Worm (Caenorhabditis elegans) whole organism, L1 larva: ENCODE results near the gene txt-10.

ENCODE experiments used
- C04F5.9 ChIP-seq: sonication (generic microtip); optimal IDR thresholded peaks from 2 replicates; lab custom pipeline; 2016; ENCODE audit warnings: missing genetic modification characterization, missing compliant biosample characterization
- C16A3.4 ChIP-seq: fragments of 150-350 bp; optimal IDR thresholded peaks from 2 replicates; lab custom pipeline; 2014; ENCODE audit warnings: missing biosample characterization, missing genetic modification characterization
- F16B12.6 ChIP-seq: fragments of 150-350 bp; optimal IDR thresholded peaks from 2 replicates; lab custom pipeline; 2014; ENCODE audit warnings: missing biosample characterization, missing genetic modification characterization
- Y116A8C.19 ChIP-seq: sonication (generic microtip); optimal IDR thresholded peaks from 2 replicates; lab custom pipeline; 2016; ENCODE audit warnings: missing compliant biosample characterization, missing genetic modification characterization, borderline replicate concordance
- aha-1 ChIP-seq: fragments of 150-350 bp; optimal IDR thresholded peaks from 2 replicates; lab custom pipeline; 2014; ENCODE audit warnings: missing biosample characterization, missing genetic modification characterization
- alr-1 ChIP-seq: fragments of 200-800 bp; sonication (Bioruptor generic); optimal IDR thresholded peaks from 2 replicates; lab custom pipeline; 2018; ENCODE audit warnings: borderline replicate concordance, mild to moderate bottlenecking, missing genetic modification characterization, missing compliant biosample characterization
- aly-2 ChIP-seq: fragments of 150-350 bp; optimal IDR thresholded peaks from 2 replicates; lab custom pipeline; 2014; ENCODE audit warnings: missing biosample characterization, missing genetic modification characterization
- blmp-1 ChIP-seq: fragments of 150-350 bp; optimal IDR thresholded peaks from 2 replicates; lab custom pipeline; 2014; ENCODE audit warnings: missing biosample characterization, missing genetic modification characterization
- ceh-63 ChIP-seq: fragments of 200-800 bp; sonication (Bioruptor generic); optimal IDR thresholded peaks from 2 replicates; lab custom pipeline; 2018; ENCODE audit warnings: mild to moderate bottlenecking, missing genetic modification characterization, missing compliant biosample characterization
- ceh-82 ChIP-seq, 3 experiments: fragments of 150-350 bp in 1 of 3; sonication (generic microtip) in 2 of 3; optimal IDR thresholded peaks; 2 replicates each; lab custom pipeline; 2014 to 2017; ENCODE audit warnings: missing biosample characterization in 3 of 3, missing genetic modification characterization in 3 of 3
- ceh-88 ChIP-seq: fragments of 200-800 bp; sonication (Bioruptor generic); IDR thresholded peaks from 2 replicates; pipeline ENCODE4 v1.3.6; 2022; ENCODE audit warnings: missing genetic modification characterization, missing compliant biosample characterization
- ces-1 ChIP-seq: fragments of 150-350 bp; optimal IDR thresholded peaks from 2 replicates; lab custom pipeline; 2014; ENCODE audit warnings: missing biosample characterization, missing genetic modification reagents, missing genetic modification characterization
- dpl-1 ChIP-seq, 3 experiments: fragments of 150-350 bp in 2 of 3; sonication (generic microtip) in 1 of 3; optimal IDR thresholded peaks; 2 replicates each; lab custom pipeline; 2014 to 2017; ENCODE audit warnings: missing biosample characterization in 3 of 3, missing genetic modification characterization in 3 of 3, missing genetic modification reagents in 3 of 3
- dsc-1 ChIP-seq: sonication (generic microtip); optimal IDR thresholded peaks from 2 replicates; lab custom pipeline; 2016; ENCODE audit warnings: mild to moderate bottlenecking, missing genetic modification characterization, missing compliant biosample characterization
- efl-1 ChIP-seq, 4 experiments: fragments of 150-350 bp; optimal IDR thresholded peaks in 3 of 4; peaks in 1 of 4; 1 replicate in 1 of 4; 2 replicates in 3 of 4; lab custom pipeline; 2014; ENCODE audit warnings: missing biosample characterization in 2 of 4, missing genetic modification characterization in 2 of 4, missing genetic modification reagents in 2 of 4
- efl-3 ChIP-seq: fragments of 200-800 bp; sonication (Bioruptor generic); optimal IDR thresholded peaks from 2 replicates; lab custom pipeline; 2018; ENCODE audit warnings: mild to moderate bottlenecking, missing genetic modification characterization, missing compliant biosample characterization
- fkh-10 ChIP-seq: sonication (generic microtip); optimal IDR thresholded peaks from 2 replicates; lab custom pipeline; 2017; ENCODE audit warnings: missing biosample characterization, missing genetic modification reagents, missing genetic modification characterization
- fos-1 ChIP-seq: fragments of 150-350 bp; optimal IDR thresholded peaks from 2 replicates; lab custom pipeline; 2014; ENCODE audit warnings: missing biosample characterization, missing genetic modification characterization
- hlh-17 ChIP-seq: fragments of 200-800 bp; sonication (Bioruptor generic); optimal IDR thresholded peaks from 2 replicates; lab custom pipeline; 2018; ENCODE audit warnings: missing genetic modification characterization, mild to moderate bottlenecking, missing compliant biosample characterization, moderate library complexity, borderline replicate concordance
- irx-1 ChIP-seq: sonication (generic microtip); optimal IDR thresholded peaks from 2 replicates; lab custom pipeline; 2016; ENCODE audit warnings: missing genetic modification characterization, missing compliant biosample characterization
- isw-1 ChIP-seq: fragments of 200-800 bp; sonication (Bioruptor generic); IDR thresholded peaks from 2 replicates; pipeline ENCODE4 v1.3.6; 2022; ENCODE audit warnings: missing genetic modification characterization, missing compliant biosample characterization
- jun-1 ChIP-seq: fragments of 150-350 bp; optimal IDR thresholded peaks from 2 replicates; lab custom pipeline; 2014; ENCODE audit warnings: missing biosample characterization, missing genetic modification reagents, missing genetic modification characterization
- lin-13 ChIP-seq: fragments of 150-350 bp; optimal IDR thresholded peaks from 2 replicates; lab custom pipeline; 2014; ENCODE audit warnings: missing biosample characterization, missing genetic modification reagents, missing genetic modification characterization
- lin-15B ChIP-seq: fragments of 150-350 bp; sonication (generic microtip); optimal IDR thresholded peaks from 3 replicates; lab custom pipeline; 2014; ENCODE audit warnings: missing biosample characterization, missing genetic modification characterization
- lin-39 ChIP-seq: fragments of 150-350 bp; optimal IDR thresholded peaks from 2 replicates; lab custom pipeline; 2014; ENCODE audit warnings: missing biosample characterization, missing genetic modification reagents, missing genetic modification characterization
- lir-3 ChIP-seq: sonication (generic microtip); optimal IDR thresholded peaks from 2 replicates; lab custom pipeline; 2016; ENCODE audit warnings: mild to moderate bottlenecking, missing genetic modification characterization, moderate library complexity, missing compliant biosample characterization; ENCODE audit not compliant: poor library complexity
- mab-9 ChIP-seq: fragments of 200-800 bp; sonication (Bioruptor generic); IDR thresholded peaks from 2 replicates; pipeline ENCODE4 v1.3.6; 2022; ENCODE audit warnings: missing genetic modification reagents, missing genetic modification characterization, missing compliant biosample characterization
- mdl-1 ChIP-seq, 2 experiments: fragments of 150-350 bp; optimal IDR thresholded peaks; 2 replicates each; lab custom pipeline; 2014 to 2017; ENCODE audit warnings: missing biosample characterization in 2 of 2, missing genetic modification characterization in 2 of 2, inconsistent platforms in 1 of 2
- mef-2 ChIP-seq: fragments of 150-350 bp; optimal IDR thresholded peaks from 2 replicates; lab custom pipeline; 2014; ENCODE audit warnings: missing biosample characterization, missing genetic modification characterization
- mep-1 ChIP-seq: fragments of 150-350 bp; optimal IDR thresholded peaks from 2 replicates; lab custom pipeline; 2014; ENCODE audit warnings: missing biosample characterization, missing genetic modification characterization
- nhr-19 ChIP-seq: fragments of 200-800 bp; sonication (Bioruptor generic); conservative IDR thresholded peaks from 2 replicates; pipeline ENCODE4 v1.3.6; 2022; ENCODE audit warnings: missing genetic modification characterization, missing compliant biosample characterization
- nhr-20 ChIP-seq: sonication (generic microtip); optimal IDR thresholded peaks from 2 replicates; lab custom pipeline; 2016; ENCODE audit warnings: mild to moderate bottlenecking, missing genetic modification characterization, missing compliant biosample characterization
- nhr-28 ChIP-seq: fragments of 150-350 bp; optimal IDR thresholded peaks from 2 replicates; lab custom pipeline; 2014; ENCODE audit warnings: missing biosample characterization, missing genetic modification characterization
- nhr-71 ChIP-seq: sonication (generic microtip); optimal IDR thresholded peaks from 2 replicates; lab custom pipeline; 2016; ENCODE audit warnings: mild to moderate bottlenecking, missing genetic modification characterization, moderate library complexity, missing compliant biosample characterization
- nhr-85 ChIP-seq: sonication (generic microtip); peaks from one replicate; lab custom pipeline; 2016; ENCODE audit warnings: missing genetic modification characterization, inconsistent platforms, missing compliant biosample characterization
- nhr-90 ChIP-seq: sonication (generic microtip); optimal IDR thresholded peaks from 2 replicates; lab custom pipeline; 2016; ENCODE audit warnings: mild to moderate bottlenecking, missing genetic modification characterization, missing compliant biosample characterization; ENCODE audit not compliant: poor library complexity
- pax-3 ChIP-seq: fragments of 200-800 bp; sonication (Bioruptor generic); optimal IDR thresholded peaks from 2 replicates; lab custom pipeline; 2018; ENCODE audit warnings: mild to moderate bottlenecking, missing genetic modification characterization, moderate library complexity, missing compliant biosample characterization
- rnt-1 ChIP-seq: sonication (generic microtip); optimal IDR thresholded peaks from 2 replicates; lab custom pipeline; 2016; ENCODE audit warnings: mild to moderate bottlenecking, missing genetic modification characterization, moderate library complexity, missing compliant biosample characterization
- snpc-4 ChIP-seq: fragments of 150-350 bp; optimal IDR thresholded peaks from 2 replicates; lab custom pipeline; 2014; ENCODE audit warnings: missing biosample characterization, missing genetic modification characterization
- snu-23 ChIP-seq: sonication (generic microtip); optimal IDR thresholded peaks from 2 replicates; lab custom pipeline; 2016; ENCODE audit warnings: missing genetic modification characterization, missing compliant biosample characterization
- sox-4 ChIP-seq: sonication (generic microtip); optimal IDR thresholded peaks from 2 replicates; lab custom pipeline; 2016; ENCODE audit warnings: missing genetic modification characterization, missing compliant biosample characterization
- sptf-1 ChIP-seq: fragments of 150-350 bp; optimal IDR thresholded peaks from 2 replicates; lab custom pipeline; 2014; ENCODE audit warnings: missing biosample characterization, missing genetic modification characterization
- sup-37 ChIP-seq: fragments of 200-800 bp; sonication (Bioruptor generic); optimal IDR thresholded peaks from 2 replicates; lab custom pipeline; 2018; ENCODE audit warnings: mild to moderate bottlenecking, missing genetic modification characterization, missing compliant biosample characterization
- unc-130 ChIP-seq: fragments of 150-350 bp; optimal IDR thresholded peaks from 2 replicates; lab custom pipeline; 2017; ENCODE audit warnings: missing biosample characterization, missing genetic modification characterization, inconsistent platforms
- unc-30 ChIP-seq: sonication (generic microtip); optimal IDR thresholded peaks from 2 replicates; lab custom pipeline; 2017; ENCODE audit warnings: missing biosample characterization, missing genetic modification characterization
- unc-62 ChIP-seq: fragments of 150-350 bp; optimal IDR thresholded peaks from 2 replicates; lab custom pipeline; 2014; ENCODE audit warnings: missing biosample characterization, missing genetic modification reagents, missing genetic modification characterization
- unc-86 ChIP-seq: sonication (generic microtip); optimal IDR thresholded peaks from 2 replicates; lab custom pipeline; 2016; ENCODE audit warnings: missing genetic modification characterization, missing compliant biosample characterization
- unc-98 ChIP-seq: fragments of 200-800 bp; sonication (Bioruptor generic); IDR thresholded peaks from 2 replicates; pipeline ENCODE4 v1.3.6; 2022; ENCODE audit warnings: missing genetic modification characterization, missing compliant biosample characterization
- vab-15 ChIP-seq: sonication (generic microtip); optimal IDR thresholded peaks from 2 replicates; lab custom pipeline; 2017; ENCODE audit warnings: missing genotype, mild to moderate bottlenecking, missing genetic modification characterization, missing compliant biosample characterization
- zip-4 ChIP-seq: fragments of 200-800 bp; sonication (Bioruptor generic); optimal IDR thresholded peaks from 2 replicates; lab custom pipeline; 2018; ENCODE audit warnings: mild to moderate bottlenecking, missing genetic modification characterization, moderate library complexity, missing compliant biosample characterization
- ztf-11 ChIP-seq, 2 experiments: sonication (generic microtip); optimal IDR thresholded peaks; 2 replicates each; lab custom pipeline; 2016 to 2017; ENCODE audit warnings: missing genetic modification characterization in 2 of 2, missing biosample characterization in 1 of 2, missing compliant biosample characterization in 1 of 2
- ztf-4 ChIP-seq: fragments of 150-350 bp; optimal IDR thresholded peaks from 2 replicates; lab custom pipeline; 2014; ENCODE audit warnings: missing biosample characterization, missing genetic modification characterization

The txt-10 gene

ce11 chrV:10536808-10537207 lies 4.2 kb upstream of the txt-10 start:
- peak; percentile 88 for TF ChIP-seq snpc-4 (tag; lab: Kevin White, UChicago)
- peak; percentile 89 for TF ChIP-seq irx-1 (tag; lab: Kevin White, UChicago)
- TF ChIP-seq isw-1 (GFP tag; lab: Robert Waterston, UW): peak; percentile 88
- peak; percentile 97 for TF ChIP-seq nhr-85 (tag; lab: Kevin White, UChicago)
- TF ChIP-seq unc-130 (tag; lab: Kevin White, UChicago): peak; percentile 84
- peak in 1 of 2 experiments; percentile 80 for TF ChIP-seq ztf-11 (tag; optimal IDR thresholded peaks at IDR 0.05; lab: Kevin White, UChicago)
- peak; percentile 43 for TF ChIP-seq ces-1 (GFP tag; lab: Kevin White, UChicago)
- TF ChIP-seq pax-3: peak; percentile 79
- TF ChIP-seq efl-1 (optimal IDR thresholded peaks at IDR 0.05; lab: Kevin White, UChicago): peak; percentile 82 to 98
- peak; percentile 96 to 100 for TF ChIP-seq efl-1 (GFP tag; optimal IDR thresholded peaks at IDR 0.05 in 1 of 2; lab: Kevin White, UChicago)
- TF ChIP-seq vab-15: peak; percentile 42
- TF ChIP-seq efl-3 (GFP tag; lab: Kevin White, UChicago): no peak
- no peak for TF ChIP-seq unc-98 (GFP tag; lab: Robert Waterston, UW)
- TF ChIP-seq sup-37: peak; percentile 77
- TF ChIP-seq sox-4 (tag; lab: Kevin White, UChicago): peak; percentile 79
- peak; percentile 80 for TF ChIP-seq lin-13 (GFP tag; lab: Kevin White, UChicago)
- TF ChIP-seq nhr-19 (GFP tag; lab: Robert Waterston, UW): peak; percentile 94
- peak; percentile 83 for TF ChIP-seq jun-1 (tag; lab: Kevin White, UChicago)
- peak; percentile 57 for TF ChIP-seq F16B12.6 (tag; lab: Kevin White, UChicago)
- no peak for TF ChIP-seq nhr-28 (tag; lab: Kevin White, UChicago)
- peak; percentile 96 to 97 (median 97) for TF ChIP-seq dpl-1 (GFP tag; optimal IDR thresholded peaks at IDR 0.05; lab: Kevin White, UChicago)
- peak; percentile 93 for TF ChIP-seq nhr-90 (tag; lab: Kevin White, UChicago)
- TF ChIP-seq blmp-1 (tag; lab: Kevin White, UChicago): peak; percentile 92
- TF ChIP-seq ztf-4 (tag; lab: Kevin White, UChicago): peak; percentile 63
- TF ChIP-seq C04F5.9 (tag; lab: Kevin White, UChicago): peak; percentile 69
- no peak for TF ChIP-seq alr-1 (tag; lab: Kevin White, UChicago)
- TF ChIP-seq aha-1 (tag; lab: Kevin White, UChicago): peak; percentile 44
- TF ChIP-seq lir-3: peak; percentile 86
- TF ChIP-seq unc-62 (GFP tag; lab: Kevin White, UChicago): no peak
- TF ChIP-seq lin-39 (tag; lab: Kevin White, UChicago): peak; percentile 81
- TF ChIP-seq mab-9 (GFP tag; lab: Robert Waterston, UW): peak; percentile 83
- no peak for TF ChIP-seq Y116A8C.19 (tag; lab: Kevin White, UChicago)
- TF ChIP-seq aly-2 (tag; lab: Kevin White, UChicago): peak; percentile 89
- TF ChIP-seq fos-1: peak; percentile 92
- no peak for TF ChIP-seq ceh-63 (GFP tag; lab: Kevin White, UChicago)
- TF ChIP-seq mdl-1 (tag; optimal IDR thresholded peaks at IDR 0.05; lab: Kevin White, UChicago): peak; percentile 34 to 94
- no peak for TF ChIP-seq sptf-1 (tag; lab: Kevin White, UChicago)
- TF ChIP-seq nhr-20 (tag; lab: Kevin White, UChicago): peak; percentile 95
- peak; percentile 96 for TF ChIP-seq nhr-71 (tag; lab: Kevin White, UChicago)
- TF ChIP-seq rnt-1: peak; percentile 96
- TF ChIP-seq mef-2 (tag; lab: Kevin White, UChicago): peak; percentile 72
- TF ChIP-seq mep-1: peak; percentile 99
- peak; percentile 89 for TF ChIP-seq unc-86 (tag; lab: Kevin White, UChicago)
- TF ChIP-seq ceh-82 (tag; optimal IDR thresholded peaks at IDR 0.05; lab: Kevin White, UChicago): peak; percentile 82 to 93 (median 86)
- no peak for TF ChIP-seq unc-30
- TF ChIP-seq dsc-1 (tag; lab: Kevin White, UChicago): peak; percentile 92
- peak; percentile 74 for TF ChIP-seq zip-4 (GFP tag; lab: Kevin White, UChicago)
- TF ChIP-seq ceh-88 (GFP tag; lab: Robert Waterston, UW): peak; percentile 84
- TF ChIP-seq fkh-10: peak; percentile 84
- peak; percentile 96 for TF ChIP-seq C16A3.4 (tag; lab: Kevin White, UChicago)
- TF ChIP-seq hlh-17 (GFP tag; lab: Kevin White, UChicago): no peak
- peak; percentile 79 for TF ChIP-seq lin-15B (tag; lab: Kevin White, UChicago)
- TF ChIP-seq snu-23 (GFP tag; lab: Kevin White, UChicago): peak; percentile 95
